Fruit fly (Drosophila melanogaster): ENCODE results near the gene CG7201.

CG7201 gene

DNA sequence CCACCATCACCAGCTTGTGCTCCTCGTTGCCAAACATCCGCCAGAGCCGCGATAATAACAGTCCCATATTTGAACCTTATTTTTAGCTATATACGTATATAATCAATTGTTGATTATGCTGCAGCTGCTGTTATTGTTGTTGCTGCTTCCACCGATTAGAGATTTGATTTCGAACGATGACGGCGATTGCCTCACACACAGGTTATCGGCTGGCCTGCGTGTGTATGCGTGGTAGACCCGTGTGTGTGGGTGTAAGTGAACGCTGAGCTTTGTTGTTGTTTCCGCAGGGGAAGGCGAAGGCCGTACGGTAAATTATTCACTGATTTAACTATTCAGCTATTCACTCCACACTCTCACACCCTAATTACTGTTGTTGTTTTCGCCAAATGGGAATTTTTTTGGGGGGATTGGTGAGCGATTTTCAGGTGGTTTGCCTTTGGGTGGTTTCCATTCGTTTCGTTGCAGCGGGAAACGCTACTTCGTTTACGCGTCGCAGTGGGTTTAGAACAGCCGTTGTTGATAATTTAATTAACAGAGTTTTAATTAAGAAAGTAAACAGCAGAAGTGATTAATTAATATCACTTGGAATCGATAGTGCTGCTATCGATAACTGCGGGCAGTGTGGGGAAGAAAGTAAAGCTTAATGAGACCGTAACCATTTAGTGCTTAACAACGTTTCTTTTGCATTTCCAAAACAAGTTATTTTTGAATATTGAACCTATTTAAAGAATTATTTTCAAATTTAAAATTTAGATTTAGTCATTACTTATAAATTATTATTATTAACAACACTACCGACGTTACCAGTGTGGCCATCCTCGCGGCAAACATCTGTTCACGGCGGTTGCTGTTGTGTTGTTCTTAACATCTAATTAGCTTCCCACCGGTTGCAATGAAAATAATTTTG, 4.3 kb upstream of the CG7201 start, which contains the start of the genes Arl5 and CG13671 (continued):
- peak; percentile 65 for TF ChIP-seq grau (tag; optimal IDR thresholded peaks at IDR 0.05)
- peak; percentile 49; the same call in 1 of the 2 replicates for TF ChIP-seq wdn (GFP tag; IDR thresholded peaks at IDR 0.05)
- TF ChIP-seq CG15514 (GFP tag; optimal IDR thresholded peaks at IDR 0.05): peak; percentile 76
- TF ChIP-seq H15 (GFP tag; IDR thresholded peaks at IDR 0.05): peak; percentile 83
- no peak for TF ChIP-seq HmgD (GFP tag; optimal IDR thresholded peaks at IDR 0.05)
- TF ChIP-seq sna (GFP tag; IDR thresholded peaks at IDR 0.05; ENCODE audit: partially characterized antibody): peak; percentile 72; the same call in 1 of the 2 replicates
- TF ChIP-seq MTF-1 (GFP tag; optimal IDR thresholded peaks at IDR 0.05; ENCODE audit: borderline replicate concordance): no peak
- TF ChIP-seq Drgx (GFP tag; IDR thresholded peaks at IDR 0.05): peak; percentile 70
- peak; percentile 60 for TF ChIP-seq kni (GFP tag; optimal IDR thresholded peaks at IDR 0.05)
- TF ChIP-seq PHDP (tag; optimal IDR thresholded peaks at IDR 0.05): peak; percentile 74
- peak; percentile 80 for TF ChIP-seq CG10654 (GFP tag; optimal IDR thresholded peaks at IDR 0.05)
- TF ChIP-seq dan (GFP tag; IDR thresholded peaks at IDR 0.05): peak; percentile 12; the same call in 1 of the 2 replicates
- TF ChIP-seq Xbp1 (GFP tag; optimal IDR thresholded peaks at IDR 0.05): peak; percentile 89
- TF ChIP-seq cg (GFP tag; optimal IDR thresholded peaks at IDR 0.05): peak; percentile 91
- peak; percentile 47 for TF ChIP-seq Camta (GFP tag; optimal IDR thresholded peaks at IDR 0.05)
- peak; percentile 70 for TF ChIP-seq CG1647 (GFP tag; optimal IDR thresholded peaks at IDR 0.05)
- TF ChIP-seq CG17359 (tag; optimal IDR thresholded peaks at IDR 0.05): peak; percentile 77
- peak; percentile 14 for TF ChIP-seq fu2 (GFP tag; optimal IDR thresholded peaks at IDR 0.05)
- peak; percentile 68 for TF ChIP-seq tup (GFP tag; optimal IDR thresholded peaks at IDR 0.05)
- peak; percentile 60 for TF ChIP-seq bab2 (GFP tag; optimal IDR thresholded peaks at IDR 0.05)
- no peak for TF ChIP-seq gsb (GFP tag; IDR thresholded peaks at IDR 0.05)
- TF ChIP-seq CG14050 (GFP tag; IDR thresholded peaks at IDR 0.05): peak; percentile 67; the same call in 2 of the 3 replicates
- TF ChIP-seq CG31388 (GFP tag; optimal IDR thresholded peaks at IDR 0.05): peak; percentile 70
- TF ChIP-seq dati (GFP tag; IDR thresholded peaks at IDR 0.05): 0 out of 2 replicates have a peak, but pooled peaks have one; percentile 2
- TF ChIP-seq CG32532 (GFP tag; IDR thresholded peaks at IDR 0.05): peak; percentile 84
- TF ChIP-seq CG4328 (GFP tag; optimal IDR thresholded peaks at IDR 0.05): peak; percentile 27
- TF ChIP-seq sima (GFP tag; optimal IDR thresholded peaks at IDR 0.05): no peak
- TF ChIP-seq pros (GFP tag; optimal IDR thresholded peaks at IDR 0.05): no peak
- peak; percentile 85; the same call in 2 of the 3 replicates for TF ChIP-seq CG17361 (GFP tag; IDR thresholded peaks at IDR 0.05)
- no peak for TF ChIP-seq CG12071 (GFP tag; optimal IDR thresholded peaks at IDR 0.05)
- no peak for TF ChIP-seq CG11560 (tag; IDR thresholded peaks at IDR 0.05)
- TF ChIP-seq CG4424 (GFP tag; optimal IDR thresholded peaks at IDR 0.05): peak; percentile 83
- peak; percentile 70 for TF ChIP-seq HLH4C (GFP tag; IDR thresholded peaks at IDR 0.05; ENCODE audit: partially characterized antibody)
- peak in 2 of 3 experiments; percentile 16 to 60 for TF ChIP-seq lola (GFP tag; optimal IDR thresholded peaks at IDR 0.05)
- TF ChIP-seq CG15011 (GFP tag; optimal IDR thresholded peaks at IDR 0.05): no peak
- TF ChIP-seq CG13123 (GFP tag; optimal IDR thresholded peaks at IDR 0.05): peak; percentile 83
- no peak for TF ChIP-seq TFAM (GFP tag; optimal IDR thresholded peaks at IDR 0.05)
- peak; percentile 83 for TF ChIP-seq ken (GFP tag; IDR thresholded peaks at IDR 0.05)
- peak; percentile 94 for TF ChIP-seq MBD-R2 (GFP tag; IDR thresholded peaks at IDR 0.05)
- peak; percentile 74 for TF ChIP-seq CG33213 (GFP tag; optimal IDR thresholded peaks at IDR 0.05)
- peak; percentile 85 for TF ChIP-seq CG1602 (GFP tag; optimal IDR thresholded peaks at IDR 0.05)
- peak; percentile 75 for TF ChIP-seq CG6689 (GFP tag; IDR thresholded peaks at IDR 0.05)
- TF ChIP-seq jing (GFP tag; optimal IDR thresholded peaks at IDR 0.05): peak; percentile 29
- peak; percentile 68 for TF ChIP-seq al (GFP tag; IDR thresholded peaks at IDR 0.05)
- peak; percentile 44; the same call in 1 of the 2 replicates for TF ChIP-seq wor (GFP tag; IDR thresholded peaks at IDR 0.05)
- TF ChIP-seq hth (optimal IDR thresholded peaks at IDR 0.05): no peak
- TF ChIP-seq knrl (GFP tag; IDR thresholded peaks at IDR 0.05; ENCODE audit: partially characterized antibody): peak; percentile 80
- TF ChIP-seq ara (GFP tag; IDR thresholded peaks at IDR 0.05): peak; percentile 67; the same call in 1 of the 2 replicates
- TF ChIP-seq z (GFP tag; IDR thresholded peaks at IDR 0.05): no peak

All from whole organism, embryonic.